Worm (Caenorhabditis elegans) whole organism, midembryonic: ENCODE results near the gene srz-20.

Source experiments
- T22C8.4 ChIP-seq: fragments of 200-800 bp; sonication (Bioruptor generic); IDR thresholded peaks from 2 replicates; pipeline ENCODE4 v1.3.6; 2022; ENCODE audit warnings: missing genetic modification characterization, missing compliant biosample characterization
- cog-1 ChIP-seq: sonication (generic microtip); optimal IDR thresholded peaks from 2 replicates; lab custom pipeline; 2016; ENCODE audit warnings: missing genetic modification characterization, missing compliant biosample characterization
- flt-1 ChIP-seq: fragments of 200-800 bp; sonication (Bioruptor generic); IDR thresholded peaks from 2 replicates; pipeline ENCODE4 v1.3.6; 2022; ENCODE audit warnings: missing genetic modification characterization, missing compliant biosample characterization
- klf-2 ChIP-seq: fragments of 200-800 bp; sonication (Bioruptor generic); conservative IDR thresholded peaks from 2 replicates; pipeline ENCODE4 v1.3.6; 2022; ENCODE audit warnings: missing genetic modification reagents, missing genetic modification characterization, missing compliant biosample characterization
- med-1 ChIP-seq: sonication (generic microtip); optimal IDR thresholded peaks from 2 replicates; lab custom pipeline; 2017; ENCODE audit warnings: missing genetic modification characterization, mild to moderate bottlenecking, missing compliant biosample characterization, antibody characterized with exemption, missing genetic modification reagents; ENCODE audit not compliant: insufficient read depth
- ref-1 ChIP-seq: fragments of 200-800 bp; sonication (Bioruptor generic); conservative IDR thresholded peaks from 2 replicates; pipeline ENCODE4 v1.3.6; 2022; ENCODE audit warnings: missing genetic modification reagents, missing genetic modification characterization, missing compliant biosample characterization
- tab-1 ChIP-seq: fragments of 200-800 bp; sonication (Bioruptor generic); IDR thresholded peaks from 2 replicates; pipeline ENCODE4 v1.3.6; 2022; ENCODE audit warnings: missing genetic modification characterization, missing compliant biosample characterization
- ztf-23 ChIP-seq: fragments of 200-800 bp; sonication (Bioruptor generic); IDR thresholded peaks from 2 replicates; pipeline ENCODE4 v1.3.6; 2022; ENCODE audit warnings: missing genetic modification reagents, missing genetic modification characterization, missing compliant biosample characterization
- ztf-29 ChIP-seq: fragments of 200-800 bp; sonication (Bioruptor generic); IDR thresholded peaks from 2 replicates; pipeline ENCODE4 v1.3.6; 2022; ENCODE audit warnings: missing genetic modification reagents, missing genetic modification characterization, missing compliant biosample characterization

The srz-20 gene

DNA sequence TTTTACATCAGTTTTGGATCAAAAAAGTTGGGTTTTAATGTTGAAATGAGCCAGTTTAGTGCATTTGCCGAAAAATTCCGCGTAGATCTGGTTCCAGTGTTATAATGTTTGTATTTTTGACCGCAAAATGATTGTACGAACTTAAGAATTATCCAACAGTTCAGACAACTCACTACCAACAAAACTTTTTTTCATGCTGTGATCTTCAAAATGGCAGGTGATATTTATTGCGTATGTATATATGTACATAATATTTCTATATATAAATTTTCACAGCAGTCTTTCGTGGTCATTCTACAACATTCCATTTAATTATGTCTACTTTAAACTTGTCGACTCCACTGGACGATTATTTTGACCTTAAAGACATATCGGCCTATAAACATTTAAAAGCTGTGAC is at the start of gene srz-20:
srz-20 (plus strand) TSS at position 301 of the 400 bp plus-strand sequence.
- TF ChIP-seq med-1 = no peak
- no peak for TF ChIP-seq flt-1 (GFP tag; lab: Robert Waterston, UW)
- no peak for TF ChIP-seq klf-2
- TF ChIP-seq tab-1 = no peak
- no peak for TF ChIP-seq ref-1 (GFP tag; lab: Robert Waterston, UW)
- no peak for TF ChIP-seq cog-1
- TF ChIP-seq ztf-29 (GFP tag; lab: Robert Waterston, UW) = no peak
- TF ChIP-seq T22C8.4 (GFP tag; lab: Robert Waterston, UW) = no peak
- no peak for TF ChIP-seq ztf-23

- TF ChIP-seq ztf-23 = no peak
- TF ChIP-seq T22C8.4 (GFP tag; lab: Robert Waterston, UW) = no peak
- TF ChIP-seq med-1 = no peak
- TF ChIP-seq cog-1 = no peak
- no peak for TF ChIP-seq tab-1
- TF ChIP-seq flt-1 (GFP tag; lab: Robert Waterston, UW) = no peak
- TF ChIP-seq ztf-29 (GFP tag; lab: Robert Waterston, UW) = no peak
- no peak for TF ChIP-seq ref-1 (GFP tag; lab: Robert Waterston, UW)
- no peak for TF ChIP-seq klf-2
Measured at ce11 chrIV:3866018-3866417, 49.4 kb upstream of the srz-20 start.

ce11 chrIV:3867252-3867651 is 48.1 kb upstream of the srz-20 start, which contains the start of gene F37C4.4:
F37C4.4 (plus strand) TSS chrIV:3867309.
- TF ChIP-seq flt-1 (GFP tag; lab: Robert Waterston, UW) (no peak), klf-2 (no peak)

DNA sequence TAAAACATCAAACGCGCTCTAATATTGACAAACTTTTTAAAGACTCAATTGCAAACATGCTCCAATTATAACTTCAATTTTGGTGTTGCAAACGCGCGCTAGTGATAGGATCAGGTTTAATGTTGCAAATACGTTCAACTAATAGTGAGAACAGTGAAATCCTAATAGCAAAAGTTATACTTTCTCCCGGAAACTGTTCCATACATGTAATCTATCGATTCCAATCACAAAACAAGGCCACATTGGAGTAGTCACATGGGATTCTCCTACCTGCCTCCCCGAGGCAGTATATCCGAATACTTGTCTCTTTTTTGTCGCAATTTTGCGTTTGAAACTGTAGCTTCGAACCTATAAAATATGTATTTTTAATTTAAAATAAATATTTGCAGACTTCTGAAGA is 45.5 kb upstream of the srz-20 start:
- TF ChIP-seq ztf-29 (GFP tag; lab: Robert Waterston, UW) (no peak), klf-2 (no peak), cog-1 (no peak), tab-1 (no peak), ztf-23 (no peak), flt-1 (GFP tag; lab: Robert Waterston, UW) (no peak), med-1 (no peak), T22C8.4 (GFP tag; lab: Robert Waterston, UW) (no peak)

ce11 chrIV:3873195-3873594 is 42.2 kb upstream of the srz-20 start:
- TF ChIP-seq ztf-29 (GFP tag; lab: Robert Waterston, UW) = no peak
- TF ChIP-seq med-1 = no peak

DNA sequence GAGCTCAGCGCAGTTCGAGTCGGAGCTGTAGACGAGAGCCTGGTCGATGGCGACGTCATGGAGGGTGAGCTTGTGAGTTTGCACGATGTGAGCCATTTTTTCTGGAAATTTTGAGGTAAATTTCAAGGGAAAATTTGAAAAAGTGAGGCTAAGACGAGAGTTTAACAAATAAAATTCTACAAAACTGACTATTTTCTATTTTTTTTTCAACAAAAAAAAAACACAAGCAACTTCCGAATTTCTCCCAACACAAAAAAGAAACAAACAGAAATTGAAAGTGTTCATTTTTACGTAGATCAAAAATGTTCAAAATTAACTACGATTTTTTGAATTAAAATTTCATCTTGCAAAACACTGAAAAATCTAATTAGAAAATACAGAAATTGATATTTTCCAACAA is 41.7 kb upstream of the srz-20 start, which contains the start of gene F37C4.5:
F37C4.5 (minus strand) TSS at position 101 of the 400 bp plus-strand sequence.
- TF ChIP-seq T22C8.4 (GFP tag; lab: Robert Waterston, UW) (no peak), med-1 (no peak), ref-1 (GFP tag; lab: Robert Waterston, UW) (no peak), klf-2 (no peak), ztf-29 (GFP tag; lab: Robert Waterston, UW) (no peak), flt-1 (GFP tag; lab: Robert Waterston, UW) (no peak), cog-1 (no peak), ztf-23 (no peak)

DNA sequence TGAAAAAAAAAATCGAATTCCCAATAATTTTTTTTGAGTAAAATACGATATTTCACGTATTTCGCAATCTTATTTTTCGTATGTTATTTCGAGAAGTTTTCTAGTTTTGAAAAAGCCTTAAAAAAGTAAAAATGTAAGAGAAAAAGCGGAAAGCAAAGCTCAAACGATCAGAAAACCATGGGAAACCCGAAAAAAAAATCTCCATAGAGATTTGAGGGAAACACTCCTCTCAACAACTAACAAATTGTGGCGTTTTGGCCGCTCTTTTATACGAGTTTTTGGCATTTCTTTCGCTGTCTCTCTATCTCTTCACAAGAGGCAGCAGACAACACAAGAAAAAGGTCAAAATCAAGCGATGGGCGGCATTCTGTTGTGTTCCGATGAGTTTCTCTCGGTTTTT is 41.0 kb upstream of the srz-20 start:
- TF ChIP-seq ztf-23 (no peak), med-1 (no peak), klf-2 (no peak), ref-1 (GFP tag; lab: Robert Waterston, UW) (no peak), flt-1 (GFP tag; lab: Robert Waterston, UW) (no peak), tab-1 (no peak), cog-1 (no peak), ztf-29 (GFP tag; lab: Robert Waterston, UW) (no peak), T22C8.4 (GFP tag; lab: Robert Waterston, UW) (no peak)

DNA sequence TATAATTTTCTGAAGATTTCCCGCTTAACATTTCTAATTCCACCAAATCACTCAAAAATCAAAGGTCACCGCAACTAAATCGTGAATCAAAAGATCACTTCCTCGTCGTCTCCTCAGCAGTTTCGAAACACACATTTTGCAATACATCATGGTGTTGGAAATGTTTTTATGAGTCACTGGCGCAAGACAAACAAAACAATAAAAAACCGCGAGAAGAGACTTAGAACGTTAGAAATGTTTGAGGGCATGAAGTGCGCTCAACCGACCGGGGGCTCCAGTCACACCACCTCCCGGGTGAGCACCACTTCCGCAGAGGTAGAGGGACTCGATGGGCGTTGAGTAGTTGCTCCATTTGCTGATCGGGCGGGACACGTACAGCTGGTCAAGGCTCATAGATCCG is 40.1 kb upstream of the srz-20 start:
- no peak for TF ChIP-seq ztf-23
- no peak for TF ChIP-seq klf-2
- TF ChIP-seq flt-1 (GFP tag; lab: Robert Waterston, UW) = no peak
- no peak for TF ChIP-seq ztf-29 (GFP tag; lab: Robert Waterston, UW)
- no peak for TF ChIP-seq med-1
- no peak for TF ChIP-seq ref-1 (GFP tag; lab: Robert Waterston, UW)
- TF ChIP-seq T22C8.4 (GFP tag; lab: Robert Waterston, UW) = no peak
- no peak for TF ChIP-seq tab-1
- no peak for TF ChIP-seq cog-1

- TF ChIP-seq flt-1 (GFP tag; lab: Robert Waterston, UW) (no peak), ztf-23 (no peak), T22C8.4 (GFP tag; lab: Robert Waterston, UW) (no peak), cog-1 (no peak), klf-2 (no peak), med-1 (no peak), ref-1 (GFP tag; lab: Robert Waterston, UW) (no peak), tab-1 (no peak), ztf-29 (GFP tag; lab: Robert Waterston, UW) (no peak)
Measured at ce11 chrIV:3876955-3877354, 38.4 kb upstream of the srz-20 start.

ce11 chrIV:3878283-3878938 is 37.0 kb upstream of the srz-20 start, which contains the start of gene F37C4.6:
F37C4.6 (minus strand) TSS chrIV:3878333.
- TF ChIP-seq klf-2 = no peak
- no peak for TF ChIP-seq cog-1

DNA sequence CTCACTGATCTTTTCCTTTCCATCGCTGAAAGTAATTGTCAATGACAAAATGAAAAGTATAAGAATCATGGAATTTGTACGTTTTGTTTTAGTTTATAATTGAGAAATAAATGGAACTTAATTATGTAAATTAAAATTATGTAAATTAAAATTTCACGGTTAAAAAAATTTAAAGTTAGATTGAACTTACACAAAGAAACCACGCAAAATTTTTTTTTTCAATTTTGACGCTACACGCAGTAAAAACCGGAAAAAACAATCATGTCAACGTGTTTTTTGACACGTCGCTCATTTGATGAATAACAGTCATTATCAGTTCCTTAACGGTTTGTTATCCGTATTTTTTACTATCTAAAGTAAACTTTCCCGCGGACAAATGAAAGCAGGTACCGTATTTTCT is 34.3 kb upstream of the srz-20 start, which contains the start of the genes F37C4.8 and oac-23:
F37C4.8 (minus strand) TSS at position 101 of the 400 bp plus-strand sequence.
oac-23 (plus strand) TSS at position 323 of the 400 bp plus-strand sequence.
- TF ChIP-seq T22C8.4 (GFP tag; lab: Robert Waterston, UW) (no peak), flt-1 (GFP tag; lab: Robert Waterston, UW) (no peak), klf-2 (no peak), ref-1 (GFP tag; lab: Robert Waterston, UW) (no peak), ztf-23 (no peak), med-1 (no peak), cog-1 (no peak), tab-1 (no peak), ztf-29 (GFP tag; lab: Robert Waterston, UW) (no peak)
